Worm (Caenorhabditis elegans) whole organism, late embryonic: ENCODE measurements around the gene K10G9.2.

ENCODE experiments used
- F13H6.1 ChIP-seq: sonication (generic microtip); optimal IDR thresholded peaks from 2 replicates; lab custom pipeline; 2016; ENCODE audit warnings: missing genetic modification characterization, missing compliant biosample characterization
- Y22D7AL.16 ChIP-seq: sonication (generic microtip); optimal IDR thresholded peaks from 2 replicates; lab custom pipeline; 2016; ENCODE audit warnings: missing genetic modification characterization, missing compliant biosample characterization
- ceh-18 ChIP-seq: sonication (generic microtip); optimal IDR thresholded peaks from 2 replicates; lab custom pipeline; 2016; ENCODE audit warnings: missing genetic modification characterization, missing compliant biosample characterization
- ceh-19 ChIP-seq: fragments of 200-800 bp; sonication (Bioruptor generic); optimal IDR thresholded peaks from 2 replicates; lab custom pipeline; 2018; ENCODE audit warnings: mild to moderate bottlenecking, missing genetic modification characterization, missing compliant biosample characterization
- dve-1 ChIP-seq: sonication (generic microtip); optimal IDR thresholded peaks from 2 replicates; lab custom pipeline; 2017; ENCODE audit warnings: antibody characterized with exemption, mild to moderate bottlenecking, missing genetic modification characterization, missing compliant biosample characterization
- ets-4 ChIP-seq: sonication (generic microtip); optimal IDR thresholded peaks from 2 replicates; lab custom pipeline; 2016; ENCODE audit warnings: missing genetic modification characterization, missing compliant biosample characterization
- hlh-13 ChIP-seq: fragments of 200-800 bp; sonication (Bioruptor generic); optimal IDR thresholded peaks from 2 replicates; lab custom pipeline; 2018; ENCODE audit warnings: mild to moderate bottlenecking, missing genetic modification characterization, missing compliant biosample characterization
- nhr-11 ChIP-seq: fragments of 150-350 bp; optimal IDR thresholded peaks from 2 replicates; lab custom pipeline; 2014; ENCODE audit warnings: missing biosample characterization, missing genetic modification characterization
- nhr-232 ChIP-seq: sonication (generic microtip); optimal IDR thresholded peaks from 2 replicates; lab custom pipeline; 2016; ENCODE audit warnings: missing genetic modification characterization, missing compliant biosample characterization
- pqm-1 ChIP-seq: sonication (generic microtip); optimal IDR thresholded peaks from 2 replicates; lab custom pipeline; 2016; ENCODE audit warnings: missing genetic modification characterization, missing compliant biosample characterization
- pros-1 ChIP-seq: fragments of 150-350 bp; optimal IDR thresholded peaks from 2 replicates; lab custom pipeline; 2014; ENCODE audit warnings: missing biosample characterization, missing genetic modification reagents, missing genetic modification characterization
- sox-4 ChIP-seq: sonication (generic microtip); optimal IDR thresholded peaks from 2 replicates; lab custom pipeline; 2017; ENCODE audit warnings: mild to moderate bottlenecking, missing genetic modification characterization, inconsistent platforms, missing compliant biosample characterization
- tbx-7 ChIP-seq: sonication (generic microtip); optimal IDR thresholded peaks from 2 replicates; lab custom pipeline; 2016; ENCODE audit warnings: missing genotype, missing genetic modification characterization, missing compliant biosample characterization

ce11 chrIII:10337508-10338166, 51.9 kb downstream of the K10G9.2 start, which contains the start of gene ttr-15:
- TF ChIP-seq dve-1 (no peak), ceh-19 (GFP tag; lab: Kevin White, UChicago) (no peak), sox-4 (tag; lab: Kevin White, UChicago) (no peak), pqm-1 (tag; lab: Kevin White, UChicago) (no peak), ets-4 (tag; lab: Kevin White, UChicago) (no peak), pros-1 (tag; lab: Kevin White, UChicago) (no peak), nhr-11 (no peak), ceh-18 (tag; lab: Kevin White, UChicago) (no peak), F13H6.1 (tag; lab: Kevin White, UChicago) (no peak), nhr-232 (tag; lab: Kevin White, UChicago) (no peak), tbx-7 (tag; lab: Kevin White, UChicago) (no peak), Y22D7AL.16 (tag; lab: Kevin White, UChicago) (no peak), hlh-13 (GFP tag; lab: Kevin White, UChicago) (no peak)
